Fruit fly (Drosophila melanogaster) whole organism, embryonic: ENCODE results near the gene CG7016.

Source experiments
- Blimp-1 ChIP-seq: fragments of 200-800 bp; sonication (Bioruptor generic); optimal IDR thresholded peaks from 3 replicates; lab custom pipeline; 2018; ENCODE audit warnings: missing biosample characterization, missing genetic modification characterization, mild to moderate bottlenecking, moderate library complexity, missing genetic modification reagents
- Bteb2 ChIP-seq: fragments of 200-800 bp; sonication (Bioruptor generic); optimal IDR thresholded peaks from 2 replicates; lab custom pipeline; 2016; ENCODE audit warnings: missing biosample characterization, missing genetic modification characterization
- CG10565 ChIP-seq: fragments of 200-800 bp; sonication (Bioruptor generic); optimal IDR thresholded peaks from 3 replicates; lab custom pipeline; 2016; ENCODE audit warnings: missing biosample characterization, mild to moderate bottlenecking, missing genetic modification characterization
- CG10979 ChIP-seq: fragments of 200-800 bp; sonication (Bioruptor generic); optimal IDR thresholded peaks from 2 replicates; lab custom pipeline; 2018; ENCODE audit warnings: missing biosample characterization, mild to moderate bottlenecking, missing genetic modification characterization, moderate library complexity
- CG11398 ChIP-seq: fragments of 200-800 bp; sonication (Bioruptor generic); optimal IDR thresholded peaks from 2 replicates; lab custom pipeline; 2016; ENCODE audit warnings: missing biosample characterization, missing genetic modification characterization
- CG12104 ChIP-seq: fragments of 200-800 bp; sonication (Bioruptor generic); optimal IDR thresholded peaks from 3 replicates; lab custom pipeline; 2016; ENCODE audit warnings: missing biosample characterization, missing genetic modification characterization
- CG12219 ChIP-seq: fragments of 200-800 bp; sonication (Bioruptor generic); optimal IDR thresholded peaks from 3 replicates; lab custom pipeline; 2018; ENCODE audit warnings: missing biosample characterization, mild to moderate bottlenecking, missing genetic modification characterization
- CG12236 ChIP-seq: fragments of 200-800 bp; sonication (Bioruptor generic); optimal IDR thresholded peaks from 2 replicates; lab custom pipeline; 2016; ENCODE audit warnings: missing biosample characterization, missing genetic modification characterization
- CG12391 ChIP-seq: fragments of 200-800 bp; sonication (Bioruptor generic); optimal IDR thresholded peaks from 3 replicates; lab custom pipeline; 2018; ENCODE audit warnings: missing biosample characterization, mild to moderate bottlenecking, missing genetic modification characterization, moderate library complexity
- CG12659 ChIP-seq: fragments of 200-800 bp; sonication (Bioruptor generic); optimal IDR thresholded peaks from 3 replicates; lab custom pipeline; 2017; ENCODE audit warnings: mild to moderate bottlenecking, missing biosample characterization, missing genetic modification reagents, missing genetic modification characterization
- CG14667 ChIP-seq: fragments of 200-800 bp; sonication (Bioruptor generic); IDR thresholded peaks from 2 replicates; pipeline ENCODE4 v1.3.6; 2022; ENCODE audit warnings: missing biosample characterization, missing genetic modification characterization
- CG15269 ChIP-seq: fragments of 200-800 bp; sonication (Bioruptor generic); optimal IDR thresholded peaks from 2 replicates; lab custom pipeline; 2018; ENCODE audit warnings: missing biosample characterization, mild to moderate bottlenecking, missing genetic modification characterization, moderate library complexity
- CG15696 ChIP-seq: fragments of 200-800 bp; sonication (Bioruptor generic); optimal IDR thresholded peaks from 2 replicates; lab custom pipeline; 2019; ENCODE audit warnings: missing biosample characterization, mild to moderate bottlenecking, missing genetic modification characterization, moderate library complexity
- CG1603 ChIP-seq: fragments of 200-800 bp; sonication (Bioruptor generic); optimal IDR thresholded peaks from 2 replicates; lab custom pipeline; 2019; ENCODE audit warnings: missing biosample characterization, mild to moderate bottlenecking, missing genetic modification characterization, moderate library complexity
- CG16779 ChIP-seq: fragments of 200-800 bp; sonication (Bioruptor generic); IDR thresholded peaks from 2 replicates; pipeline ENCODE4 v1.3.6; 2022; ENCODE audit warnings: missing biosample characterization, missing genetic modification characterization
- CG17568 ChIP-seq: fragments of 200-800 bp; sonication (Bioruptor generic); optimal IDR thresholded peaks from 2 replicates; lab custom pipeline; 2018; ENCODE audit warnings: missing biosample characterization, mild to moderate bottlenecking, missing genetic modification characterization, moderate library complexity
- CG17802 ChIP-seq: fragments of 200-800 bp; sonication (Bioruptor generic); optimal IDR thresholded peaks from 2 replicates; lab custom pipeline; 2018; ENCODE audit warnings: missing biosample characterization, mild to moderate bottlenecking, missing genetic modification characterization, moderate library complexity
- CG17829 ChIP-seq: fragments of 200-800 bp; optimal IDR thresholded peaks from 2 replicates; lab custom pipeline; 2019; ENCODE audit warnings: missing biosample characterization, mild to moderate bottlenecking, missing genetic modification characterization, moderate library complexity
- CG2712 ChIP-seq: fragments of 200-800 bp; optimal IDR thresholded peaks from 3 replicates; lab custom pipeline; 2019; ENCODE audit warnings: missing biosample characterization, mild to moderate bottlenecking, missing genetic modification characterization, moderate library complexity
- CG2889 ChIP-seq: fragments of 200-800 bp; sonication (Bioruptor generic); IDR thresholded peaks from 3 replicates; pipeline ENCODE4 v1.3.6; 2022; ENCODE audit warnings: missing biosample characterization, missing genetic modification characterization
- CG31224 ChIP-seq: fragments of 200-800 bp; sonication (Bioruptor generic); IDR thresholded peaks from 2 replicates; pipeline ENCODE4 v1.3.6; 2022; ENCODE audit warnings: missing biosample characterization, missing genetic modification characterization
- CG31441 ChIP-seq: fragments of 200-800 bp; sonication (Bioruptor generic); IDR thresholded peaks from 2 replicates; pipeline ENCODE4 v1.3.6; 2022; ENCODE audit warnings: missing biosample characterization, missing genetic modification characterization
- CG34376 ChIP-seq: fragments of 200-800 bp; sonication (Bioruptor generic); optimal IDR thresholded peaks from 2 replicates; lab custom pipeline; 2018; ENCODE audit warnings: missing biosample characterization, mild to moderate bottlenecking, missing genetic modification characterization
- CG3838 ChIP-seq: fragments of 200-800 bp; sonication (Bioruptor generic); optimal IDR thresholded peaks from 3 replicates; lab custom pipeline; 2016; ENCODE audit warnings: missing biosample characterization, missing genetic modification characterization
- CG6654 ChIP-seq: fragments of 200-800 bp; sonication (Bioruptor generic); optimal IDR thresholded peaks from 2 replicates; lab custom pipeline; 2017; ENCODE audit warnings: missing biosample characterization, mild to moderate bottlenecking, missing genetic modification characterization
- Drgx ChIP-seq: fragments of 200-800 bp; sonication (Bioruptor generic); IDR thresholded peaks from 2 replicates; pipeline ENCODE4 v1.3.6; 2022; ENCODE audit warnings: missing biosample characterization, missing genetic modification characterization
- Ets65A ChIP-seq: fragments of 200-800 bp; sonication (Bioruptor generic); peaks from one replicate; lab custom pipeline; 2016; ENCODE audit warnings: missing biosample characterization, missing genetic modification characterization
- Fer3 ChIP-seq: fragments of 200-800 bp; sonication (Bioruptor generic); optimal IDR thresholded peaks from 2 replicates; lab custom pipeline; 2018; ENCODE audit warnings: missing biosample characterization, mild to moderate bottlenecking, missing genetic modification characterization, moderate library complexity
- Gug ChIP-seq: fragments of 200-800 bp; sonication (Bioruptor generic); IDR thresholded peaks from 4 replicates; pipeline ENCODE4 v1.3.6; 2022; ENCODE audit warnings: missing biosample characterization, missing genetic modification characterization
- Hmx ChIP-seq: fragments of 200-800 bp; sonication (Bioruptor generic); optimal IDR thresholded peaks from 2 replicates; lab custom pipeline; 2016; ENCODE audit warnings: missing biosample characterization, missing genetic modification characterization
- Hsf ChIP-seq: fragments of 200-800 bp; sonication (Bioruptor generic); optimal IDR thresholded peaks from 3 replicates; lab custom pipeline; 2016; ENCODE audit warnings: missing biosample characterization, missing genetic modification characterization
- Max ChIP-seq: fragments of 200-800 bp; sonication (Bioruptor generic); optimal IDR thresholded peaks from 2 replicates; lab custom pipeline; 2016; ENCODE audit warnings: missing biosample characterization, mild to moderate bottlenecking, missing genetic modification characterization
- Spps ChIP-seq: fragments of 200-800 bp; sonication (Bioruptor generic); optimal IDR thresholded peaks from 2 replicates; lab custom pipeline; 2018; ENCODE audit warnings: missing biosample characterization, mild to moderate bottlenecking, missing genetic modification characterization
- Taf1 ChIP-seq: fragments of 200-800 bp; sonication (Bioruptor generic); IDR thresholded peaks from 2 replicates; pipeline ENCODE4 v1.3.6; 2022; ENCODE audit warnings: missing biosample characterization, missing genetic modification characterization
- ab ChIP-seq: fragments of 200-800 bp; sonication (Bioruptor generic); optimal IDR thresholded peaks from 2 replicates; lab custom pipeline; 2016; ENCODE audit warnings: missing biosample characterization, missing genetic modification characterization
- bigmax ChIP-seq: fragments of 200-800 bp; sonication (Bioruptor generic); optimal IDR thresholded peaks from 2 replicates; lab custom pipeline; 2018; ENCODE audit warnings: missing biosample characterization, mild to moderate bottlenecking, missing genetic modification characterization
- chm ChIP-seq: fragments of 200-800 bp; sonication (Bioruptor generic); IDR thresholded peaks from 2 replicates; pipeline ENCODE4 v1.3.6; 2022; ENCODE audit warnings: missing biosample characterization, missing genetic modification characterization
- crc ChIP-seq: fragments of 200-800 bp; sonication (Bioruptor generic); optimal IDR thresholded peaks from 2 replicates; lab custom pipeline; 2016; ENCODE audit warnings: missing biosample characterization, missing genetic modification characterization
- da ChIP-seq: fragments of 200-800 bp; sonication (Bioruptor generic); optimal IDR thresholded peaks from 2 replicates; lab custom pipeline; 2016; ENCODE audit warnings: missing biosample characterization, missing genetic modification characterization
- gfzf ChIP-seq: fragments of 200-800 bp; sonication (Bioruptor generic); optimal IDR thresholded peaks from 2 replicates; lab custom pipeline; 2016; ENCODE audit warnings: missing biosample characterization, mild to moderate bottlenecking, missing genetic modification characterization, moderate library complexity
- gsb-n ChIP-seq: fragments of 200-800 bp; sonication (Bioruptor generic); optimal IDR thresholded peaks from 3 replicates; lab custom pipeline; 2018; ENCODE audit warnings: missing biosample characterization, mild to moderate bottlenecking, missing genetic modification characterization
- hth ChIP-seq: fragments of >200 bp; optimal IDR thresholded peaks from 2 replicates; lab custom pipeline; 2017; ENCODE audit warnings: inconsistent platforms
- knrl ChIP-seq: fragments of 200-800 bp; sonication (Bioruptor generic); IDR thresholded peaks from 3 replicates; pipeline ENCODE4 v1.3.6; 2022; ENCODE audit warnings: missing biosample characterization, missing genetic modification characterization; ENCODE audit not compliant: partially characterized antibody
- pan ChIP-seq, 4 experiments: fragments of >200 bp in 3 of 4; fragments of 200-800 bp in 1 of 4; sonication (Bioruptor generic) in 1 of 4; optimal IDR thresholded peaks in 3 of 4; IDR thresholded peaks in 1 of 4; 2 replicates each; pipeline versions ENCODE4 v1.3.6 to Lab custom; 2017 to 2022; ENCODE audit warnings: missing biosample characterization in 2 of 4, missing genetic modification characterization in 2 of 4, mixed read lengths in 1 of 4
- ro ChIP-seq: fragments of 200-800 bp; sonication (Bioruptor generic); IDR thresholded peaks from 2 replicates; pipeline ENCODE4 v1.3.6; 2022; ENCODE audit warnings: missing biosample characterization, missing genetic modification characterization
- ssp ChIP-seq: fragments of 200-800 bp; sonication (Bioruptor generic); IDR thresholded peaks from 2 replicates; pipeline ENCODE4 v1.3.6; 2022; ENCODE audit warnings: missing biosample characterization, missing genetic modification characterization
- tgo ChIP-seq: fragments of 200-800 bp; sonication (Bioruptor generic); IDR thresholded peaks from 3 replicates; pipeline ENCODE4 v1.3.6; 2022; ENCODE audit warnings: missing biosample characterization, missing genetic modification characterization
- ttk ChIP-seq: fragments of 200-800 bp; sonication (Bioruptor generic); IDR thresholded peaks from 2 replicates; pipeline ENCODE4 v2.1.2; 2022; ENCODE audit warnings: missing biosample characterization, missing genetic modification characterization
- zfh1 ChIP-seq: fragments of 200-800 bp; sonication (Bioruptor generic); IDR thresholded peaks from 3 replicates; pipeline ENCODE4 v1.3.6; 2022; ENCODE audit warnings: missing biosample characterization, missing genetic modification characterization
- zfh2 ChIP-seq: fragments of 200-800 bp; sonication (Bioruptor generic); optimal IDR thresholded peaks from 2 replicates; lab custom pipeline; 2016; ENCODE audit warnings: missing biosample characterization, missing genetic modification characterization

CG7016 gene

dm6 chr3R:24893320-24893955, 30.7 kb downstream of the CG7016 start (continued):
- TF ChIP-seq pan (optimal IDR thresholded peaks at IDR 0.05; lab: Kevin White, UChicago) (no peak), pan (GFP tag; optimal IDR thresholded peaks at IDR 0.05 in 1 of 2, IDR thresholded peaks at IDR 0.05 in 1 of 2) (peak in 1 of 2 experiments; percentile 69), chm (GFP tag; lab: Robert Waterston, UW) (peak; percentile 55; the same call in 1 of the 2 replicates), gfzf (GFP tag; lab: Kevin White, UChicago) (no peak), CG12659 (GFP tag; lab: Kevin White, UChicago) (peak; percentile 75), crc (GFP tag; lab: Kevin White, UChicago) (no peak), Max (peak; percentile 54), Fer3 (tag; lab: Kevin White, UChicago) (peak; percentile 68), CG11398 (GFP tag; lab: Kevin White, UChicago) (no peak), CG12236 (no peak), Spps (tag; lab: Kevin White, UChicago) (peak; percentile 75), CG2712 (tag; lab: Kevin White, UChicago) (peak; percentile 95), CG17568 (GFP tag; lab: Kevin White, UChicago) (no peak), Blimp-1 (GFP tag; lab: Kevin White, UChicago) (peak; percentile 87), ab (GFP tag; lab: Kevin White, UChicago) (no peak), CG16779 (GFP tag; lab: Robert Waterston, UW) (no peak), Gug (GFP tag; lab: Robert Waterston, UW) (no peak), Drgx (peak; percentile 84), CG12219 (GFP tag; lab: Kevin White, UChicago) (peak; percentile 8), CG10565 (GFP tag; lab: Kevin White, UChicago) (no peak), ssp (GFP tag; lab: Robert Waterston, UW) (peak; percentile 55), tgo (GFP tag; lab: Robert Waterston, UW) (peak; percentile 61), CG6654 (GFP tag; lab: Kevin White, UChicago) (peak; percentile 27), CG14667 (GFP tag; lab: Robert Waterston, UW) (peak; percentile 49; the same call in 1 of the 2 replicates), CG31224 (GFP tag; lab: Robert Waterston, UW) (peak; percentile 37; the same call in 1 of the 2 replicates), zfh1 (GFP tag; lab: Robert Waterston, UW) (peak; percentile 66; the same call in 2 of the 3 replicates), CG12104 (GFP tag; lab: Kevin White, UChicago) (peak; percentile 68), CG17802 (no peak), CG10979 (peak; percentile 95), CG15269 (tag; lab: Kevin White, UChicago) (peak; percentile 86), CG31441 (peak; percentile 97), knrl (GFP tag; lab: Robert Waterston, UW) (no peak), Taf1 (GFP tag; lab: Robert Waterston, UW) (no peak), CG12391 (tag; lab: Kevin White, UChicago) (peak; percentile 87), CG15696 (tag; lab: Kevin White, UChicago) (peak; percentile 92), hth (lab: Kevin White, UChicago) (no peak), Hsf (GFP tag; lab: Kevin White, UChicago) (peak; percentile 23), ttk (GFP tag; lab: Robert Waterston, UW) (peak; percentile 55), da (GFP tag; lab: Kevin White, UChicago) (no peak), CG17829 (peak; percentile 95), zfh2 (no peak), CG1603 (no peak), bigmax (GFP tag; lab: Kevin White, UChicago) (no peak), Hmx (GFP tag; lab: Kevin White, UChicago) (no peak), gsb-n (tag; lab: Kevin White, UChicago) (peak; percentile 86), Ets65A (peak; percentile 36), Bteb2 (GFP tag; lab: Kevin White, UChicago) (no peak), CG2889 (GFP tag; lab: Robert Waterston, UW) (peak; percentile 40; the same call in 1 of the 3 replicates), ro (no peak; the same call in 1 of the 2 replicates), CG3838 (GFP tag; lab: Kevin White, UChicago) (no peak), CG34376 (no peak)
